Fruit fly (Drosophila melanogaster): ENCODE data around the gene CG12716.

CG12716 gene

DNA sequence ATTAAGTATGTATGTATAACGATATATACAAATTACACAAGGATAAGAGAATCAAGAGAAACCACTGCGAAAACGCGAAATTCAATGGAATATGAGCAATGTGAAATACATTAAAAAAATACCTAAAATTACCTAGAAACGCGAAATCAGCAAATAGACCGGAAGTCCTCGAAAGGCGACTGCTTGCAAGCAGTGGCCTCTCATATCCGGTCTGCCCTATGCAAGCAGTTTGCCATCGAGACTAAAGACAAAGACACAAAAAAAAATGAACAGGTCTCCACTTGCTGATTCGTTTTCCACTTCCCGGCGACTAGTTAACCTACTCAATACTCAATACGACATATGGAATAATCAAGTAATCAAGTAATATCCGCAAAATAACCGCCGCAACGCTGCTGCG, 28.4 kb downstream of the CG12716 start:
- no peak for TF ChIP-seq CG5245 (GFP tag; optimal IDR thresholded peaks at IDR 0.05)
- TF ChIP-seq crol (GFP tag; IDR thresholded peaks at IDR 0.05): no peak
- no peak for TF ChIP-seq fd64A (GFP tag; optimal IDR thresholded peaks at IDR 0.05)
- no peak for TF ChIP-seq CG17912 (GFP tag; optimal IDR thresholded peaks at IDR 0.05)
- no peak for TF ChIP-seq CG9932 (GFP tag; IDR thresholded peaks at IDR 0.05)
- no peak for TF ChIP-seq mirr (GFP tag; optimal IDR thresholded peaks at IDR 0.05)
- TF ChIP-seq CG14710 (tag; optimal IDR thresholded peaks at IDR 0.05): peak; percentile 31
- peak; percentile 25 for TF ChIP-seq CG6254 (GFP tag; optimal IDR thresholded peaks at IDR 0.05)
- no peak for TF ChIP-seq CG3995 (GFP tag; optimal IDR thresholded peaks at IDR 0.05)
- no peak for TF ChIP-seq GATAe (GFP tag; conservative IDR thresholded peaks at IDR 0.05)
- TF ChIP-seq Lpt (GFP tag; optimal IDR thresholded peaks at IDR 0.05): no peak
- TF ChIP-seq Usf (GFP tag; optimal IDR thresholded peaks at IDR 0.05): no peak
- TF ChIP-seq scrt (GFP tag; optimal IDR thresholded peaks at IDR 0.05): no peak
- no peak for TF ChIP-seq zen2 (GFP tag; IDR thresholded peaks at IDR 0.05; ENCODE audit: partially characterized antibody)
- no peak for TF ChIP-seq oc (tag; optimal IDR thresholded peaks at IDR 0.05)
- TF ChIP-seq abd-A (tag; optimal IDR thresholded peaks at IDR 0.05): no peak
- TF ChIP-seq CG34224 (GFP tag; IDR thresholded peaks at IDR 0.05; ENCODE audit: partially characterized antibody): no peak
- TF ChIP-seq hb (GFP tag; IDR thresholded peaks at IDR 0.05; ENCODE audit: partially characterized antibody): no peak
- no peak for TF ChIP-seq ERR (GFP tag; optimal IDR thresholded peaks at IDR 0.05)
- TF ChIP-seq otp (GFP tag; IDR thresholded peaks at IDR 0.05): no peak
- TF ChIP-seq schlank (tag; optimal IDR thresholded peaks at IDR 0.05): no peak
- no peak for TF ChIP-seq Doc3 (GFP tag; IDR thresholded peaks at IDR 0.05; ENCODE audit: partially characterized antibody)
- no peak for TF ChIP-seq bsh (GFP tag; optimal IDR thresholded peaks at IDR 0.05)
- no peak for TF ChIP-seq CG6654 (GFP tag; optimal IDR thresholded peaks at IDR 0.05)
- no peak for TF ChIP-seq p53 (GFP tag; optimal IDR thresholded peaks at IDR 0.05)
- TF ChIP-seq gce (GFP tag; IDR thresholded peaks at IDR 0.05): 0 out of 3 replicates have a peak, but pooled peaks have one; percentile 26
- TF ChIP-seq CG11504 (tag; optimal IDR thresholded peaks at IDR 0.05): peak; percentile 10
- no peak for TF ChIP-seq CG11247 (GFP tag; IDR thresholded peaks at IDR 0.05)
- TF ChIP-seq wdn (GFP tag; IDR thresholded peaks at IDR 0.05): no peak
- no peak for TF ChIP-seq HLH4C (GFP tag; IDR thresholded peaks at IDR 0.05; ENCODE audit: partially characterized antibody)
- TF ChIP-seq gro (GFP tag; optimal IDR thresholded peaks at IDR 0.05): no peak
- TF ChIP-seq Dfd (GFP tag; optimal IDR thresholded peaks at IDR 0.05): no peak
- no peak for TF ChIP-seq BtbVII (GFP tag; optimal IDR thresholded peaks at IDR 0.05)
- TF ChIP-seq CG5953 (GFP tag; IDR thresholded peaks at IDR 0.05): no peak
- no peak for TF ChIP-seq z (GFP tag; IDR thresholded peaks at IDR 0.05)
- TF ChIP-seq da (GFP tag; optimal IDR thresholded peaks at IDR 0.05): no peak
- TF ChIP-seq CG4282 (GFP tag; optimal IDR thresholded peaks at IDR 0.05): no peak
- no peak for TF ChIP-seq CG4854 (GFP tag; optimal IDR thresholded peaks at IDR 0.05)
- no peak for TF ChIP-seq CG7963 (GFP tag; IDR thresholded peaks at IDR 0.05; ENCODE audit: partially characterized antibody)
- TF ChIP-seq tna (GFP tag; IDR thresholded peaks at IDR 0.05; ENCODE audit: partially characterized antibody): no peak
- no peak for TF ChIP-seq jing (GFP tag; optimal IDR thresholded peaks at IDR 0.05)
- no peak for TF ChIP-seq h (optimal IDR thresholded peaks at IDR 0.05)
- no peak for TF ChIP-seq btn (GFP tag; optimal IDR thresholded peaks at IDR 0.05)
- TF ChIP-seq CG10274 (GFP tag; optimal IDR thresholded peaks at IDR 0.05): no peak
- TF ChIP-seq CG10654 (GFP tag; optimal IDR thresholded peaks at IDR 0.05): no peak
- no peak for TF ChIP-seq Nf-YB (GFP tag; optimal IDR thresholded peaks at IDR 0.05)
- peak; percentile 50 for TF ChIP-seq sens (GFP tag)
- no peak for TF ChIP-seq CG30403 (GFP tag; optimal IDR thresholded peaks at IDR 0.05)
- TF ChIP-seq vvl (GFP tag; IDR thresholded peaks at IDR 0.05): no peak
- no peak for TF ChIP-seq CG4820 (GFP tag; optimal IDR thresholded peaks at IDR 0.05)
- no peak for TF ChIP-seq Dll (GFP tag; IDR thresholded peaks at IDR 0.05; ENCODE audit: partially characterized antibody)
- no peak for TF ChIP-seq CG18764 (GFP tag; optimal IDR thresholded peaks at IDR 0.05)
